Worm (Caenorhabditis elegans): ENCODE measurements around the gene F49F1.11.

ce11 chrIV:4102720-4103119, 38.5 kb downstream of the F49F1.11 start, which contains the start of gene ubc-1:
- no peak for TF ChIP-seq tab-1 (GFP tag; IDR thresholded peaks at IDR 0.05)
- TF ChIP-seq T22C8.4 (GFP tag; IDR thresholded peaks at IDR 0.05): no peak
- no peak for TF ChIP-seq klf-2 (GFP tag; conservative IDR thresholded peaks at IDR 0.05)
- no peak for TF ChIP-seq flt-1 (GFP tag; IDR thresholded peaks at IDR 0.05)
- TF ChIP-seq ztf-23 (GFP tag; IDR thresholded peaks at IDR 0.05): no peak

Data from whole organism, midembryonic.